Worm (Caenorhabditis elegans): Measurements from ENCODE around the gene H25K10.4.

Gene H25K10.4

DNA sequence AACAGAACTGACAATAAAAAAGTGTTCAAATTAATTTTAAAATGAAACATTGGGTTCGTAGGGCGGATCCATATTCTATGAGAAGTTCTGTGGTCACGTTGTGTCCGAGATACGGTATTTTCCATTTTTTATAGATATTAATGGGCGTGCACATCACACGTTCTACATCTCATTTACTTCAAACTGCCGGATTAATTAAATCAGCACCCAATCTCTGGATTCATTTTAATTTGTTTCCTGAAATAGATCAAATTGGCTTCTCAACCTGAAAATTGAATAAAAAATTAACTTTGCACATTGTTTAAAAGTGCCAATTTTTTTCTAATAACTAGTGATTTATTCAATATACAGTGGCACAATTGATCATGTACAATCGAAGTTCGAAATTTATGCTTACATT, 34.2 kb upstream of the H25K10.4 start:
- TF ChIP-seq ets-4 (tag; optimal IDR thresholded peaks at IDR 0.05) = no peak
- no peak for TF ChIP-seq pqm-1 (tag; optimal IDR thresholded peaks at IDR 0.05)
- no peak for TF ChIP-seq lin-11 (tag; optimal IDR thresholded peaks at IDR 0.05)
- no peak for TF ChIP-seq syd-9 (tag; optimal IDR thresholded peaks at IDR 0.05)
- no peak for TF ChIP-seq ceh-24 (tag; optimal IDR thresholded peaks at IDR 0.05)

DNA sequence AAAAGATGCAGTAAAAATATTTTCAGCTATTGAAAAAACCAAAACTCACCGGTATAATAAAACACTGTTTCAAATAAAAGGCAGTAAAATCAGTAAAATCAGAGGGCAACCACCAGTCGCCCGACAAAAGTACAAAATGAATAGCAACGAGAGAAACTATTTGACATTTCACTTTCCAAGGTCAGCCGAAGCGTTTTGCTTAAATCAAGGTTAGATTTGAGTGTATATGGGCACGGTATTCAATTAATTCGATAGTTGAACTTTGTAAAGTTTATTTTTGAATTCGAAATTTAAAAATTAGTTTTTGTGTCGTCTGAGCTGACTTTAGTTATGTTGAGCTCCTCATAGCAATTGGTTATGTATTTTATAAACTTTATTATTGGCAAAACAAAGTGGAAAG, 33.1 kb upstream of the H25K10.4 start:
- no peak for TF ChIP-seq ceh-30 (tag; optimal IDR thresholded peaks at IDR 0.05)
- no peak for TF ChIP-seq unc-3 (GFP tag; conservative IDR thresholded peaks at IDR 0.05)
- TF ChIP-seq unc-3 (tag; optimal IDR thresholded peaks at IDR 0.05) = no peak
- TF ChIP-seq ztf-16 (tag; optimal IDR thresholded peaks at IDR 0.05) = no peak
- no peak for TF ChIP-seq ets-4 (tag; optimal IDR thresholded peaks at IDR 0.05)
- TF ChIP-seq Y22D7AL.16 (tag; optimal IDR thresholded peaks at IDR 0.05) = no peak
- no peak for TF ChIP-seq hlh-8 (tag; optimal IDR thresholded peaks at IDR 0.05)
- TF ChIP-seq hlh-13 (GFP tag; optimal IDR thresholded peaks at IDR 0.05) = no peak
- TF ChIP-seq hlh-15 (tag; optimal IDR thresholded peaks at IDR 0.05) = no peak
- no peak for TF ChIP-seq ceh-9 (tag; optimal IDR thresholded peaks at IDR 0.05)
- TF ChIP-seq madf-2 (tag; optimal IDR thresholded peaks at IDR 0.05) = no peak
- TF ChIP-seq T23F11.4 (GFP tag; optimal IDR thresholded peaks at IDR 0.05) = no peak
- no peak for TF ChIP-seq pax-1 (tag; optimal IDR thresholded peaks at IDR 0.05)
- no peak for TF ChIP-seq pat-9 (tag; optimal IDR thresholded peaks at IDR 0.05)
- TF ChIP-seq ceh-14 (tag; optimal IDR thresholded peaks at IDR 0.05) = no peak
- TF ChIP-seq pag-3 (tag; optimal IDR thresholded peaks at IDR 0.05; ENCODE audit: borderline replicate concordance) = no peak
- no peak for TF ChIP-seq ttx-3 (tag; optimal IDR thresholded peaks at IDR 0.05)
- no peak for TF ChIP-seq tbx-7 (tag; optimal IDR thresholded peaks at IDR 0.05)
- TF ChIP-seq F13H6.1 (tag; optimal IDR thresholded peaks at IDR 0.05) = no peak
- no peak for TF ChIP-seq dve-1 (tag; optimal IDR thresholded peaks at IDR 0.05)
- TF ChIP-seq unc-86 (tag; optimal IDR thresholded peaks at IDR 0.05) = no peak

DNA sequence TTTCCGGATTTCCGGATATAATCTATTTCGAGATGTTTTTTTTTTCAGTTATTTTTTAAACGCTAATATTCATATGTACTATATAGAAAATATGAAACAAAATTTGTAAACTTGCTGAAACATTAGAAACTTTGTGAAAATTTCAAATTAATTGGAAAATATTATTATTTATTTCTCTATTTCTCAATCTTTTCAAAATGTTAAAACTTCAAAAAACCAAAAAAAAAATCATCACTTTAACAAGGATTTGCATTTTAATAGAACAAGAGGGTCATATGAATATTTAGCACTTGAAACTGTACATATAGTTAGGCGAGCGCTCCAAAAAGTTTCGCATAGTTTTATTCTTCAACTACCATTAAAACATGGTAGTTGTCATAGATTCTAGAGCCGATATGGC, 29.1 kb upstream of the H25K10.4 start, which contains the start of gene Y7A9A.1:
Y7A9A.1 (plus strand) TSS at position 301 of the 400 bp plus-strand sequence.
- TF ChIP-seq che-1 (tag; optimal IDR thresholded peaks at IDR 0.05) (no peak), eyg-1 (tag; optimal IDR thresholded peaks at IDR 0.05) (no peak), hlh-8 (tag; optimal IDR thresholded peaks at IDR 0.05) (no peak)

DNA sequence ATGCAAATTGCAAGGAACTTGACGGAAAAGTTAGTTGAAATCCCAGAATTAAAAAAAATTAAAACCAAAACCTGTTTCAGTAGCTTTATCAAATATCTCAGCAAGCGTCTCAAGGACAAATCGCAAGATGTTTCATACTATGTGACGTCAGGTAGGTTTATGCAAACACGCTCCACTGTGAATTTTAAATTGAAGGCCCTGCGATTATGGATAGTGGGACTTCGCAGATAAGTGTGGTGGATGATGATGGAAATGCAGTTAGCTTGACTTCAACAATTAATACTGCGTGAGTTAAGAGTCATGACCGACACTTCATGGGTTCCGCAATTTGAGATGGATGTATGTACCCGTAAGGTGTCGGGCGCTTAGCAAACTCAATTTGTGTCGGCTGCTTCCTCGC, 26.0 kb upstream of the H25K10.4 start:
- no peak for TF ChIP-seq nhr-232 (tag; optimal IDR thresholded peaks at IDR 0.05)
- no peak for TF ChIP-seq C38D4.7 (GFP tag; optimal IDR thresholded peaks at IDR 0.05)
- no peak for TF ChIP-seq odd-2 (tag; optimal IDR thresholded peaks at IDR 0.05)
- no peak for TF ChIP-seq zip-5 (tag; optimal IDR thresholded peaks at IDR 0.05)
- TF ChIP-seq hlh-15 (tag; optimal IDR thresholded peaks at IDR 0.05) = no peak
- TF ChIP-seq hlh-30 (tag; optimal IDR thresholded peaks at IDR 0.05; ENCODE audit: insufficient read depth) = no peak
- no peak for TF ChIP-seq ceh-14 (tag; optimal IDR thresholded peaks at IDR 0.05)
- no peak for TF ChIP-seq ceh-24 (tag; optimal IDR thresholded peaks at IDR 0.05)
- TF ChIP-seq unc-42 (tag; optimal IDR thresholded peaks at IDR 0.05) = no peak
- no peak for TF ChIP-seq lin-11 (tag; optimal IDR thresholded peaks at IDR 0.05)
- TF ChIP-seq ztf-16 (tag; optimal IDR thresholded peaks at IDR 0.05) = no peak
- TF ChIP-seq K09A11.1 (tag; optimal IDR thresholded peaks at IDR 0.05; ENCODE audit: insufficient read depth) = no peak
- no peak for TF ChIP-seq npax-4 (tag; optimal IDR thresholded peaks at IDR 0.05)
- TF ChIP-seq ama-1 (optimal IDR thresholded peaks at IDR 0.05) = no peak
- TF ChIP-seq elt-2 (tag; optimal IDR thresholded peaks at IDR 0.05) = no peak
- TF ChIP-seq pqm-1 (tag; optimal IDR thresholded peaks at IDR 0.05) = no peak
- no peak for TF ChIP-seq pros-1 (tag; optimal IDR thresholded peaks at IDR 0.05)
- no peak for TF ChIP-seq sdc-2 (tag; optimal IDR thresholded peaks at IDR 0.05)
